Worm (Caenorhabditis elegans) whole organism, L3 larva: Measurements from ENCODE around the gene gtf-2H2C.

Experiments
- ama-1 ChIP-seq: fragments of 150-350 bp; optimal IDR thresholded peaks from 2 replicates; lab custom pipeline; 2018
- ceh-16 ChIP-seq: sonication (generic microtip); optimal IDR thresholded peaks from 2 replicates; lab custom pipeline; 2017; ENCODE audit warnings: missing biosample characterization, missing genetic modification characterization
- mdl-1 ChIP-seq: fragments of 150-350 bp; optimal IDR thresholded peaks from 2 replicates; lab custom pipeline; 2014; ENCODE audit warnings: missing biosample characterization, missing genetic modification characterization
- mml-1 ChIP-seq: fragments of 150-350 bp; sonication (generic microtip); optimal IDR thresholded peaks from 3 replicates; lab custom pipeline; 2014; ENCODE audit warnings: missing biosample characterization, missing genetic modification characterization
- nhr-12 ChIP-seq: fragments of 150-350 bp; optimal IDR thresholded peaks from 2 replicates; lab custom pipeline; 2014; ENCODE audit warnings: missing biosample characterization, missing genetic modification characterization
- nhr-23 ChIP-seq: fragments of 150-350 bp; optimal IDR thresholded peaks from 2 replicates; lab custom pipeline; 2014; ENCODE audit warnings: missing biosample characterization, missing genetic modification reagents, missing genetic modification characterization
- pha-4 ChIP-seq: fragments of 150-350 bp; optimal IDR thresholded peaks from 2 replicates; lab custom pipeline; 2014; ENCODE audit warnings: missing biosample characterization, missing genetic modification reagents, missing genetic modification characterization
- unc-39 ChIP-seq: sonication (generic microtip); optimal IDR thresholded peaks from 4 replicates; lab custom pipeline; 2017; ENCODE audit warnings: missing biosample characterization, missing genetic modification characterization
- unc-62 ChIP-seq: fragments of 150-350 bp; sonication (generic microtip); optimal IDR thresholded peaks from 4 replicates; lab custom pipeline; 2014; ENCODE audit warnings: missing biosample characterization, missing genetic modification reagents, missing genetic modification characterization
- zag-1 ChIP-seq: fragments of 150-350 bp; optimal IDR thresholded peaks from 2 replicates; lab custom pipeline; 2014; ENCODE audit warnings: missing biosample characterization, missing genetic modification characterization
- ztf-11 ChIP-seq: fragments of 150-350 bp; optimal IDR thresholded peaks from 2 replicates; lab custom pipeline; 2014; ENCODE audit warnings: missing biosample characterization, missing genetic modification characterization

DNA sequence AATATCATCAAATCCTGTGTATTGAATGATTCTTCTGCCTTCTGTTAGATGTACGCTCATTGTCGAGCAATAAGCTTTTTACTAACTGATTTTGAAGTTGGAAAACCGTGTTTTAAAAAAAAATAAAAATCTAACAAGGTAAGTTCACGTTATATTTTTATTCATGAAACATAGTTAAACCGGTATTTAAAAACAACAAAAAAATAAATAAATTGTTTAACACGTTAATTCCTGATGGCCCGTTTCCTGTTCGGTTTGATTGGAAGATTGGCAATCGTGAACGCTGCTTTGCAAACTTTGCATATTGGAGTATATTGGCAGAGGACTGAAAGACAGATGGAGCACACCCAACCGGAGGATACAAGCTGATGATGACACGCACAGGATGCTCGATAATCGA is 28.2 kb upstream of the gtf-2H2C start, which contains the start of gene ZK1128.3:
- TF ChIP-seq zag-1 (tag; lab: Kevin White, UChicago) (no peak), ama-1 (lab: Kevin White, UChicago) (no peak), pha-4 (tag; lab: Kevin White, UChicago) (no peak), ceh-16 (no peak), nhr-23 (tag; lab: Kevin White, UChicago) (no peak), nhr-12 (tag; lab: Kevin White, UChicago) (no peak), mdl-1 (no peak), ztf-11 (tag; lab: Kevin White, UChicago) (no peak), unc-62 (GFP tag; lab: Kevin White, UChicago) (no peak), unc-39 (tag; lab: Kevin White, UChicago) (no peak), mml-1 (tag; lab: Kevin White, UChicago) (no peak)
